Fruit fly (Drosophila melanogaster) whole organism, wandering third instar larva: ENCODE data around the gene se.

ENCODE experiments used
- Dif ChIP-seq: fragments of 200-275, 200-300 bp; sonication (Bioruptor generic); optimal IDR thresholded peaks from 2 replicates; lab custom pipeline; 2018; ENCODE audit warnings: missing biosample characterization, missing genetic modification characterization; ENCODE audit not compliant: partially characterized antibody
- N ChIP-seq: fragments of >200 bp; optimal IDR thresholded peaks from 2 replicates; lab custom pipeline; 2018; ENCODE audit warnings: missing biosample characterization, missing external identifiers, missing genetic modification characterization
- brk ChIP-seq: fragments of 200-800 bp; sonication (Bioruptor generic); optimal IDR thresholded peaks from 2 replicates; lab custom pipeline; 2016; ENCODE audit warnings: missing biosample characterization, mild to moderate bottlenecking, missing genetic modification characterization
- jim ChIP-seq: fragments of 175-275, 200-325 bp; sonication (Bioruptor generic); optimal IDR thresholded peaks from 2 replicates; lab custom pipeline; 2016; ENCODE audit warnings: missing biosample characterization, mild to moderate bottlenecking, missing genetic modification characterization
- lola ChIP-seq: fragments of >200 bp; optimal IDR thresholded peaks from 2 replicates; lab custom pipeline; 2017; ENCODE audit warnings: missing biosample characterization, missing genetic modification characterization
- psq ChIP-seq: fragments of 200-800 bp; sonication (Bioruptor generic); optimal IDR thresholded peaks from 3 replicates; lab custom pipeline; 2017; ENCODE audit warnings: missing biosample characterization, mild to moderate bottlenecking, missing genetic modification characterization, moderate library complexity

DNA sequence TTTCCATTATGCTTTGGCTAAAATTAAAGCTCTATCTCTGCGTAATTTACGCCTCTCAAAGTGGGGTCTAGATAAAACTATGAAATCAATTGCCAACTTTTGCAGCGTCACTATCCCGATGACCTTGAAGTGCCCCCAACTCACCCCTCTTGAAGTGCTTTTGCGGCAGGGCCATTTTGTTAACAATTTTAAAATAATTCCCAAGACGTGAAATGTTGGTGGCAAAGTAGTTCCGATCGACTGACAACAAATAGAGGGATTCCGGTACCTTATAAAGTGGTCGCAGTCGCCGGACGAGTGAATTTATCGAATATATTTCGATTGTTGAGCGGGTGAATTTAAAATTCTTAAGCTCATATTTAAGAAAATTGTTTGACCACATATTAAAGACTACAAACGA lies 2.9 kb downstream of the se start, which contains the start of gene GstO2:
- no peak for TF ChIP-seq Dif (GFP tag; lab: Kevin White, UChicago)
- TF ChIP-seq jim (GFP tag; lab: Kevin White, UChicago) = no peak
- no peak for TF ChIP-seq psq
- TF ChIP-seq N (GFP tag; lab: Kevin White, UChicago) = no peak
- no peak for TF ChIP-seq lola (GFP tag; lab: Kevin White, UChicago)
- no peak for TF ChIP-seq brk (GFP tag; lab: Kevin White, UChicago)
